Worm (Caenorhabditis elegans): ENCODE data around the gene D1044.7.
A peak's percentile ranks its signal among the peaks of the same experiment; 100 is the strongest.

- no peak for TF ChIP-seq aly-2 (tag; optimal IDR thresholded peaks at IDR 0.05)
- no peak for TF ChIP-seq unc-62 (GFP tag; optimal IDR thresholded peaks at IDR 0.05)
- peak; percentile 50 for TF ChIP-seq blmp-1 (tag; optimal IDR thresholded peaks at IDR 0.05; ENCODE audit: insufficient read depth)
- TF ChIP-seq nhr-6 (tag; optimal IDR thresholded peaks at IDR 0.05), result peak; percentile 64
- TF ChIP-seq lin-39 (tag; optimal IDR thresholded peaks at IDR 0.05), result no peak
- TF ChIP-seq ztf-4 (tag; optimal IDR thresholded peaks at IDR 0.05), result peak; percentile 26
- TF ChIP-seq unc-55 (GFP tag; optimal IDR thresholded peaks at IDR 0.05), result peak; percentile 68
- no peak for TF ChIP-seq skn-1 (tag; optimal IDR thresholded peaks at IDR 0.05)
- no peak for TF ChIP-seq nhr-11 (tag; optimal IDR thresholded peaks at IDR 0.05)
- no peak for TF ChIP-seq ztf-11 (tag; optimal IDR thresholded peaks at IDR 0.05)
- peak; percentile 13 to 61 for TF ChIP-seq lsy-2 (tag; optimal IDR thresholded peaks at IDR 0.05)
These were observed 5.5 kb downstream of the D1044.7 start for ce11 chrIII:5502915-5503575.
